Worm (Caenorhabditis elegans): ENCODE measurements around the gene F11C7.6.

Gene F11C7.6

ce11 chrX:17408855-17409254 lies 7.5 kb downstream of the F11C7.6 start:
- TF ChIP-seq unc-3 (GFP tag; conservative IDR thresholded peaks at IDR 0.05), result no peak
- TF ChIP-seq unc-3 (tag; optimal IDR thresholded peaks at IDR 0.05), result no peak
- TF ChIP-seq nhr-11 (tag; optimal IDR thresholded peaks at IDR 0.05), result no peak
- TF ChIP-seq Y22D7AL.16 (tag; optimal IDR thresholded peaks at IDR 0.05), result no peak
- TF ChIP-seq ets-4 (tag; optimal IDR thresholded peaks at IDR 0.05), result no peak
- no peak for TF ChIP-seq pag-3 (tag; optimal IDR thresholded peaks at IDR 0.05; ENCODE audit: borderline replicate concordance)
- no peak for TF ChIP-seq ttx-3 (tag; optimal IDR thresholded peaks at IDR 0.05)
- no peak for TF ChIP-seq ceh-45 (GFP tag; IDR thresholded peaks at IDR 0.05)
- no peak for TF ChIP-seq fax-1 (tag; optimal IDR thresholded peaks at IDR 0.05)
- TF ChIP-seq hlh-15 (tag; optimal IDR thresholded peaks at IDR 0.05), result no peak
- no peak for TF ChIP-seq C38D4.7 (GFP tag; optimal IDR thresholded peaks at IDR 0.05)
- no peak for TF ChIP-seq hlh-8 (tag; optimal IDR thresholded peaks at IDR 0.05)
- TF ChIP-seq C08G9.2 (tag; optimal IDR thresholded peaks at IDR 0.05), result no peak
- no peak for TF ChIP-seq ceh-19 (GFP tag; optimal IDR thresholded peaks at IDR 0.05)
- TF ChIP-seq ceh-24 (tag; optimal IDR thresholded peaks at IDR 0.05), result no peak
- TF ChIP-seq che-1 (tag; optimal IDR thresholded peaks at IDR 0.05), result no peak

- TF ChIP-seq pha-2 (tag; optimal IDR thresholded peaks at IDR 0.05) (no peak), ceh-48 (tag; optimal IDR thresholded peaks at IDR 0.05) (no peak), madf-2 (tag; optimal IDR thresholded peaks at IDR 0.05) (no peak), C38D4.7 (GFP tag; optimal IDR thresholded peaks at IDR 0.05) (no peak), nfya-1 (tag; optimal IDR thresholded peaks at IDR 0.05) (no peak), sox-2 (GFP tag; IDR thresholded peaks at IDR 0.05) (no peak), rnt-1 (tag; optimal IDR thresholded peaks at IDR 0.05) (no peak), unc-42 (tag; optimal IDR thresholded peaks at IDR 0.05) (no peak), fkh-6 (tag; optimal IDR thresholded peaks at IDR 0.05) (no peak), hlh-13 (GFP tag; optimal IDR thresholded peaks at IDR 0.05) (no peak)
These were observed 11.3 kb downstream of the F11C7.6 start for ce11 chrX:17412642-17413041.

- TF ChIP-seq ceh-22 (tag; optimal IDR thresholded peaks at IDR 0.05) (no peak), pax-1 (tag; optimal IDR thresholded peaks at IDR 0.05) (no peak), fax-1 (tag; optimal IDR thresholded peaks at IDR 0.05) (no peak)
These were observed 12.5 kb downstream of the F11C7.6 start, which contains the start of gene crb-1 for ce11 chrX:17413868-17414267. TSS of gene crb-1 (minus strand) at chrX:17414014.

ce11 chrX:17417505-17418004 lies 16.2 kb downstream of the F11C7.6 start:
- TF ChIP-seq ceh-14 (tag; optimal IDR thresholded peaks at IDR 0.05) (no peak), sox-4 (tag; optimal IDR thresholded peaks at IDR 0.05) (no peak), pat-9 (tag; optimal IDR thresholded peaks at IDR 0.05) (no peak), ttx-3 (tag; optimal IDR thresholded peaks at IDR 0.05) (no peak), unc-86 (tag; optimal IDR thresholded peaks at IDR 0.05) (no peak), ceh-18 (tag; optimal IDR thresholded peaks at IDR 0.05) (no peak), rnt-1 (tag; optimal IDR thresholded peaks at IDR 0.05) (no peak), ets-4 (tag; optimal IDR thresholded peaks at IDR 0.05) (no peak)

- TF ChIP-seq ceh-31 (tag; optimal IDR thresholded peaks at IDR 0.05) (no peak), pha-4 (tag; optimal IDR thresholded peaks at IDR 0.05) (no peak), ceh-6 (GFP tag; optimal IDR thresholded peaks at IDR 0.05) (no peak), ceh-19 (GFP tag; optimal IDR thresholded peaks at IDR 0.05) (no peak), tbx-7 (tag; optimal IDR thresholded peaks at IDR 0.05) (no peak), ceh-14 (tag; optimal IDR thresholded peaks at IDR 0.05) (no peak), F13H6.1 (tag; optimal IDR thresholded peaks at IDR 0.05) (no peak), ceh-2 (tag; optimal IDR thresholded peaks at IDR 0.05) (no peak), K02D7.2 (tag; optimal IDR thresholded peaks at IDR 0.05) (no peak), madf-2 (tag; optimal IDR thresholded peaks at IDR 0.05) (no peak), tbx-2 (tag; optimal IDR thresholded peaks at IDR 0.05) (no peak), nhr-232 (tag; optimal IDR thresholded peaks at IDR 0.05) (no peak), pax-1 (tag; optimal IDR thresholded peaks at IDR 0.05) (no peak), sdc-2 (tag; optimal IDR thresholded peaks at IDR 0.05) (no peak), syd-9 (tag; optimal IDR thresholded peaks at IDR 0.05) (no peak), fkh-6 (tag; optimal IDR thresholded peaks at IDR 0.05) (no peak), gmeb-2 (tag; optimal IDR thresholded peaks at IDR 0.05) (no peak), ama-1 (optimal IDR thresholded peaks at IDR 0.05) (no peak)
These were observed 18.6 kb downstream of the F11C7.6 start for ce11 chrX:17419813-17420584.
